Fruit fly (Drosophila melanogaster) whole organism, embryonic: ENCODE measurements around the gene Cyp311a1.

Experiments used
- Awh ChIP-seq: fragments of 200-800 bp; sonication (Bioruptor generic); IDR thresholded peaks from 2 replicates; pipeline ENCODE4, ENCODE4 v1.3.6; 2022; ENCODE audit warnings: missing biosample characterization, missing genetic modification characterization
- CG10979 ChIP-seq: fragments of 200-800 bp; sonication (Bioruptor generic); optimal IDR thresholded peaks from 2 replicates; lab custom pipeline; 2018; ENCODE audit warnings: missing biosample characterization, mild to moderate bottlenecking, missing genetic modification characterization, moderate library complexity
- CG12391 ChIP-seq: fragments of 200-800 bp; sonication (Bioruptor generic); optimal IDR thresholded peaks from 3 replicates; lab custom pipeline; 2018; ENCODE audit warnings: missing biosample characterization, mild to moderate bottlenecking, missing genetic modification characterization, moderate library complexity
- CG12744 ChIP-seq: fragments of 200-800 bp; sonication (Bioruptor generic); optimal IDR thresholded peaks from 2 replicates; lab custom pipeline; 2016; ENCODE audit warnings: missing biosample characterization, missing genetic modification characterization
- CG13287 ChIP-seq: fragments of 200-800 bp; sonication (Bioruptor generic); IDR thresholded peaks from 2 replicates; pipeline ENCODE4 v1.3.6; 2022; ENCODE audit warnings: missing biosample characterization, missing genetic modification characterization; ENCODE audit not compliant: partially characterized antibody
- CG13894 ChIP-seq: fragments of 200-800 bp; sonication (Bioruptor generic); optimal IDR thresholded peaks from 3 replicates; lab custom pipeline; 2018; ENCODE audit warnings: missing biosample characterization, mild to moderate bottlenecking, missing genetic modification characterization, moderate library complexity
- CG17361 ChIP-seq: fragments of 200-800 bp; sonication (Bioruptor generic); IDR thresholded peaks from 3 replicates; pipeline ENCODE4 v1.3.6; 2022; ENCODE audit warnings: missing biosample characterization, missing genetic modification characterization
- CG18262 ChIP-seq: fragments of 200-800 bp; optimal IDR thresholded peaks from 3 replicates; lab custom pipeline; 2019; ENCODE audit warnings: missing biosample characterization, mild to moderate bottlenecking, missing genetic modification characterization, moderate library complexity
- CG2129 ChIP-seq: fragments of 200-800 bp; sonication (Bioruptor generic); IDR thresholded peaks from 2 replicates; pipeline ENCODE4 v1.3.6; 2022; ENCODE audit warnings: missing biosample characterization, missing genetic modification characterization; ENCODE audit not compliant: partially characterized antibody
- CG3163 ChIP-seq: fragments of 200-800 bp; sonication (Bioruptor generic); optimal IDR thresholded peaks from 3 replicates; lab custom pipeline; 2016; ENCODE audit warnings: missing biosample characterization, missing genetic modification characterization
- CG34422 ChIP-seq: fragments of 200-800 bp; sonication (Bioruptor generic); IDR thresholded peaks from 3 replicates; pipeline ENCODE4 v1.3.6; 2022; ENCODE audit warnings: missing biosample characterization, missing genetic modification characterization
- CG6272 ChIP-seq: fragments of 200-800 bp; sonication (Bioruptor generic); IDR thresholded peaks from 2 replicates; pipeline ENCODE4 v1.3.6; 2022; ENCODE audit warnings: missing biosample characterization, missing genetic modification characterization
- CG7839 ChIP-seq: fragments of 200-800 bp; sonication (Bioruptor generic); optimal IDR thresholded peaks from 3 replicates; lab custom pipeline; 2018; ENCODE audit warnings: missing biosample characterization, mild to moderate bottlenecking, missing genetic modification characterization, moderate library complexity
- CG9932 ChIP-seq: fragments of 200-800 bp; sonication (Bioruptor generic); IDR thresholded peaks from 2 replicates; pipeline ENCODE4 v1.3.6; 2022; ENCODE audit warnings: missing biosample characterization, missing genetic modification characterization
- D19A ChIP-seq: fragments of 200-800 bp; optimal IDR thresholded peaks from 3 replicates; lab custom pipeline; 2019; ENCODE audit warnings: missing biosample characterization, mild to moderate bottlenecking, missing genetic modification characterization, moderate library complexity
- D19B ChIP-seq: fragments of 200-800 bp; sonication (Bioruptor generic); optimal IDR thresholded peaks from 2 replicates; lab custom pipeline; 2017; ENCODE audit warnings: missing biosample characterization, mild to moderate bottlenecking, missing genetic modification characterization
- Dfd ChIP-seq, 2 experiments: fragments of >200 bp; optimal IDR thresholded peaks; 2 replicates each; lab custom pipeline; 2017; ENCODE audit warnings: missing biosample characterization in 2 of 2, missing genetic modification characterization in 2 of 2
- Dll ChIP-seq: fragments of 200-800 bp; sonication (Bioruptor generic); IDR thresholded peaks from 4 replicates; pipeline ENCODE4 v1.3.6; 2022; ENCODE audit warnings: missing biosample characterization, missing genetic modification characterization; ENCODE audit not compliant: partially characterized antibody
- Dp ChIP-seq: fragments of 200-800 bp; sonication (Bioruptor generic); optimal IDR thresholded peaks from 2 replicates; lab custom pipeline; 2018; ENCODE audit warnings: missing biosample characterization, mild to moderate bottlenecking, missing genetic modification characterization, moderate library complexity
- E2f2 ChIP-seq: fragments of 200-800 bp; sonication (Bioruptor generic); IDR thresholded peaks from 2 replicates; pipeline ENCODE4 v1.3.6; 2022; ENCODE audit warnings: missing biosample characterization, missing genetic modification characterization
- Eip74EF ChIP-seq, 2 experiments: fragments of 200-800 bp in 1 of 2; fragments of >200 bp in 1 of 2; sonication (Bioruptor generic) in 1 of 2; optimal IDR thresholded peaks; 2 replicates each; lab custom pipeline; 2017 to 2019; ENCODE audit warnings: missing biosample characterization in 2 of 2, missing genetic modification characterization in 2 of 2, mild to moderate bottlenecking in 1 of 2, moderate library complexity in 1 of 2
- HLH54F ChIP-seq: fragments of 200-800 bp; sonication (Bioruptor generic); optimal IDR thresholded peaks from 3 replicates; lab custom pipeline; 2016; ENCODE audit warnings: missing biosample characterization, missing genetic modification characterization
- Hand ChIP-seq: fragments of 200-800 bp; sonication (Bioruptor generic); optimal IDR thresholded peaks from 2 replicates; lab custom pipeline; 2017; ENCODE audit warnings: mild to moderate bottlenecking, missing biosample characterization, missing genetic modification reagents, missing genetic modification characterization
- Hr3 ChIP-seq: fragments of 200-800 bp; sonication (Bioruptor generic); optimal IDR thresholded peaks from 3 replicates; lab custom pipeline; 2016; ENCODE audit warnings: missing biosample characterization, missing genetic modification characterization
- Meics ChIP-seq: fragments of 200-800 bp; sonication (Bioruptor generic); optimal IDR thresholded peaks from 2 replicates; lab custom pipeline; 2017; ENCODE audit warnings: missing biosample characterization, mild to moderate bottlenecking, missing genetic modification characterization
- NK7.1 ChIP-seq: fragments of 200-800 bp; sonication (Bioruptor generic); optimal IDR thresholded peaks from 3 replicates; lab custom pipeline; 2016; ENCODE audit warnings: missing biosample characterization, missing genetic modification characterization
- Sox102F ChIP-seq: fragments of 200-800 bp; sonication (Bioruptor generic); optimal IDR thresholded peaks from 2 replicates; lab custom pipeline; 2018; ENCODE audit warnings: missing biosample characterization, mild to moderate bottlenecking, missing genetic modification characterization, moderate library complexity
- Xrp1 ChIP-seq: fragments of 200-800 bp; sonication (Bioruptor generic); IDR thresholded peaks from 2 replicates; pipeline ENCODE4 v1.3.6; 2022; ENCODE audit warnings: missing biosample characterization, missing genetic modification characterization
- ato ChIP-seq: fragments of 200-800 bp; sonication (Bioruptor generic); IDR thresholded peaks from 2 replicates; pipeline ENCODE4 v1.3.6; 2022; ENCODE audit warnings: missing biosample characterization, missing genetic modification characterization; ENCODE audit not compliant: partially characterized antibody
- br ChIP-seq: fragments of >200 bp; optimal IDR thresholded peaks from 2 replicates; lab custom pipeline; 2017
- cas ChIP-seq: fragments of 200-800 bp; sonication (Bioruptor generic); IDR thresholded peaks from 2 replicates; pipeline ENCODE4 v1.3.6; 2022; ENCODE audit warnings: missing biosample characterization, missing genetic modification characterization
- cg ChIP-seq: fragments of 200-800 bp; sonication (Bioruptor generic); optimal IDR thresholded peaks from 3 replicates; lab custom pipeline; 2019; ENCODE audit warnings: missing biosample characterization, mild to moderate bottlenecking, missing genetic modification characterization, moderate library complexity
- dm ChIP-seq: fragments of 200-800 bp; sonication (Bioruptor generic); optimal IDR thresholded peaks from 3 replicates; lab custom pipeline; 2016; ENCODE audit warnings: missing biosample characterization, missing genetic modification characterization
- dmrt11E ChIP-seq: fragments of 200-800 bp; sonication (Bioruptor generic); optimal IDR thresholded peaks from 3 replicates; lab custom pipeline; 2018; ENCODE audit warnings: missing biosample characterization, mild to moderate bottlenecking, missing genetic modification characterization, moderate library complexity
- ems ChIP-seq: fragments of 200-800 bp; sonication (Bioruptor generic); optimal IDR thresholded peaks from 3 replicates; lab custom pipeline; 2016; ENCODE audit warnings: missing biosample characterization, missing genetic modification characterization
- esg ChIP-seq: fragments of 200-800 bp; sonication (Bioruptor generic); conservative IDR thresholded peaks from 2 replicates; pipeline ENCODE4 v1.3.6; 2022; ENCODE audit warnings: missing biosample characterization, missing genetic modification characterization
- eyg ChIP-seq: fragments of 200-800 bp; sonication (Bioruptor generic); optimal IDR thresholded peaks from 3 replicates; lab custom pipeline; 2016; ENCODE audit warnings: missing biosample characterization, missing genetic modification characterization
- fd64A ChIP-seq: fragments of 200-800 bp; sonication (Bioruptor generic); optimal IDR thresholded peaks from 3 replicates; lab custom pipeline; 2018; ENCODE audit warnings: missing biosample characterization, mild to moderate bottlenecking, missing genetic modification characterization
- lilli ChIP-seq: fragments of 200-800 bp; sonication (Bioruptor generic); optimal IDR thresholded peaks from 3 replicates; lab custom pipeline; 2016; ENCODE audit warnings: missing biosample characterization, missing genetic modification characterization
- otp ChIP-seq: fragments of 200-800 bp; sonication (Bioruptor generic); IDR thresholded peaks from 3 replicates; pipeline ENCODE4, ENCODE4 v1.3.6; 2022; ENCODE audit warnings: missing biosample characterization, missing genetic modification characterization
- pan ChIP-seq, 4 experiments: fragments of >200 bp in 3 of 4; fragments of 200-800 bp in 1 of 4; sonication (Bioruptor generic) in 1 of 4; optimal IDR thresholded peaks in 3 of 4; IDR thresholded peaks in 1 of 4; 2 replicates each; pipeline versions ENCODE4 v1.3.6 to Lab custom; 2017 to 2022; ENCODE audit warnings: missing biosample characterization in 2 of 4, missing genetic modification characterization in 2 of 4, mixed read lengths in 1 of 4
- pho ChIP-seq: fragments of 200-800 bp; sonication (Bioruptor generic); optimal IDR thresholded peaks from 2 replicates; lab custom pipeline; 2016; ENCODE audit warnings: missing biosample characterization, missing genetic modification characterization
- pum ChIP-seq: fragments of 200-800 bp; sonication (Bioruptor generic); optimal IDR thresholded peaks from 2 replicates; lab custom pipeline; 2016; ENCODE audit warnings: missing biosample characterization, missing genetic modification characterization
- row ChIP-seq: fragments of 200-800 bp; sonication (Bioruptor generic); IDR thresholded peaks from 3 replicates; pipeline ENCODE4 v1.3.6; 2022; ENCODE audit warnings: missing biosample characterization, missing genetic modification characterization
- shn ChIP-seq: fragments of 200-800 bp; sonication (Bioruptor generic); optimal IDR thresholded peaks from 3 replicates; lab custom pipeline; 2016; ENCODE audit warnings: missing biosample characterization, missing genetic modification characterization
- tin ChIP-seq: fragments of 200-800 bp; sonication (Bioruptor generic); optimal IDR thresholded peaks from 3 replicates; lab custom pipeline; 2016; ENCODE audit warnings: missing biosample characterization, missing genetic modification characterization
- tna ChIP-seq: fragments of 200-800 bp; sonication (Bioruptor generic); IDR thresholded peaks from 2 replicates; pipeline ENCODE4 v1.3.6; 2022; ENCODE audit warnings: missing biosample characterization, missing genetic modification characterization; ENCODE audit not compliant: partially characterized antibody

The Cyp311a1 gene

DNA sequence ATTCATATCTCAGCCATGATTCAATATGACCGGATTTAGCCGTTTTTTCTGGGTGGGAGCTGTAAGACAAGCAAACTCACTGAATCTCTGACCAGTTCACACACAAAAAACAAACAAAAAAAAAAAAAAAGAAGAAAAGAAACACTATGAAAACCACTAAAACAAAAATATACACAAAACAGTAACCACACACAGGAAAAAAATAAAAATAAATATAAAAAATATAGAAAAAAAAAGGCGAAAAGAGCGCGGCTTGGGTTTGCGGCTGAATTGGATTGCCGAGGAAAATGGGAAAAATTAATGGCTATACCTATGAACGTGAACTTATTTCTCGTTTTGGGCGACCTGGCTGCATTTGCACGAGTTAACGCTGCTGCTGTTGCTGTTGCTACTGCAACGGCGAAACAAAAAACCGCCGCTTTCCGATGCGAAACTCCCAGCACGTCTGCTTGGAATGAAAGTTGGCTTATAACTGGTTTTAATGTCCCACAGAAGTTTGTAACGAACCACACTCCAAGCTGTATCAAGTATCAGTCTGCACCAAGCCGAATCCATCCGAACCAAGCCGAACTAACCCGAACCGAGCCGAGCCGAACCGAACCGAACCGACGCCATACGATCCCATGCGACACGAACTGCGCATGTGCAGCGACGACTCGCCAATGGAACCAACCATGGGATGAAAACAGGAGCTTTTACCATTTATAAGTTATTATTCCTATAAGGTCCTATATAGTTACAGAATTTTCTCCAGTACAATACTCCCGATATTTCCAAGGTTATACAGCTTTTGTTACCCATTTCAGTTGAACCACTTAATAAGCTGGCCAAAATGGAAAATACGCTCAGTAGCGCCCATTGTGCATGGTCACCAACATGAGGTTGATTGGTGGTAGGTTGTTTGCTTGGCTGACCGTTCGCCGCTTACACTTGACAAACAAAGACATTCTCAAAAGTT, 27.5 kb downstream of the Cyp311a1 start, which contains the start of gene fw:
fw (minus strand) TSS at position 478 of the 958 bp plus-strand sequence.
- TF ChIP-seq CG12744 (GFP tag; lab: Kevin White, UChicago) (peak; percentile 21), tna (GFP tag; lab: Robert Waterston, UW) (no peak), Hand (GFP tag; lab: Kevin White, UChicago) (no peak), eyg (no peak), cg (GFP tag; lab: Kevin White, UChicago) (no peak), dmrt11E (tag; lab: Kevin White, UChicago) (peak; percentile 4), tin (GFP tag; lab: Kevin White, UChicago) (peak; percentile 1), lilli (GFP tag; lab: Kevin White, UChicago) (peak; percentile 51), CG34422 (GFP tag; lab: Robert Waterston, UW) (0 out of 3 replicates have a peak, but pooled peaks have one; percentile 26), shn (GFP tag; lab: Kevin White, UChicago) (no peak), E2f2 (GFP tag; lab: Robert Waterston, UW) (peak; percentile 29; the same call in 1 of the 2 replicates), Awh (peak; percentile 20; the same call in 1 of the 2 replicates), Meics (peak; percentile 24), esg (GFP tag; lab: Robert Waterston, UW) (peak; percentile 31; the same call in 1 of the 2 replicates), CG9932 (peak; percentile 40; the same call in 1 of the 2 replicates), CG18262 (no peak), fd64A (GFP tag; lab: Kevin White, UChicago) (no peak), Dp (no peak), pho (GFP tag; lab: Kevin White, UChicago) (no peak), HLH54F (no peak), CG7839 (tag; lab: Kevin White, UChicago) (peak; percentile 38), CG6272 (GFP tag; lab: Robert Waterston, UW) (0 out of 2 replicates have a peak, but pooled peaks have one; percentile 21), otp (0 out of 3 replicates have a peak, but pooled peaks have one; percentile 13), CG13894 (tag; lab: Kevin White, UChicago) (peak; percentile 15), Xrp1 (GFP tag; lab: Robert Waterston, UW) (peak; percentile 56; the same call in 1 of the 2 replicates), Sox102F (GFP tag; lab: Kevin White, UChicago) (peak; percentile 46), br (lab: Kevin White, UChicago) (no peak), dm (GFP tag; lab: Kevin White, UChicago) (no peak), CG13287 (GFP tag; lab: Robert Waterston, UW) (no peak), Dll (0 out of 4 replicates have a peak, but pooled peaks have one; percentile 19), cas (GFP tag; lab: Robert Waterston, UW) (no peak), Hr3 (peak; percentile 7), Dfd (GFP tag; optimal IDR thresholded peaks at IDR 0.05; lab: Kevin White, UChicago) (no peak), D19A (tag; lab: Kevin White, UChicago) (peak; percentile 2), CG12391 (tag; lab: Kevin White, UChicago) (peak; percentile 41), CG2129 (GFP tag; lab: Robert Waterston, UW) (no peak), CG10979 (tag; lab: Kevin White, UChicago) (peak; percentile 16), CG17361 (no peak), row (GFP tag; lab: Robert Waterston, UW) (peak; percentile 52), pum (GFP tag; lab: Kevin White, UChicago) (no peak), pan (optimal IDR thresholded peaks at IDR 0.05; lab: Kevin White, UChicago) (no peak), pan (GFP tag; optimal IDR thresholded peaks at IDR 0.05 in 1 of 2, IDR thresholded peaks at IDR 0.05 in 1 of 2) (peak in 1 of 2 experiments; percentile 67), D19B (GFP tag; lab: Kevin White, UChicago) (no peak), ato (GFP tag; lab: Robert Waterston, UW) (no peak), ems (GFP tag; lab: Kevin White, UChicago) (peak; percentile 31), CG3163 (GFP tag; lab: Kevin White, UChicago) (peak; percentile 5), NK7.1 (GFP tag; lab: Kevin White, UChicago) (peak; percentile 23), Eip74EF (GFP tag; optimal IDR thresholded peaks at IDR 0.05; lab: Kevin White, UChicago) (no peak)
